Worm (Caenorhabditis elegans) whole organism, L4/young adult: ENCODE measurements around the gene K08D9.6.

Source experiments
- W03F9.2 ChIP-seq: fragments of 150-350 bp; optimal IDR thresholded peaks from 2 replicates; lab custom pipeline; 2014; ENCODE audit warnings: missing biosample characterization, missing genetic modification characterization
- dao-5 ChIP-seq: sonication (generic microtip); optimal IDR thresholded peaks from 2 replicates; lab custom pipeline; 2016; ENCODE audit warnings: missing genotype, missing genetic modification characterization, moderate library complexity, missing compliant biosample characterization
- him-1 ChIP-seq: sonication (generic microtip); optimal IDR thresholded peaks from 2 replicates; lab custom pipeline; 2016; ENCODE audit warnings: missing genotype, missing genetic modification reagents, missing genetic modification characterization, missing compliant biosample characterization

DNA sequence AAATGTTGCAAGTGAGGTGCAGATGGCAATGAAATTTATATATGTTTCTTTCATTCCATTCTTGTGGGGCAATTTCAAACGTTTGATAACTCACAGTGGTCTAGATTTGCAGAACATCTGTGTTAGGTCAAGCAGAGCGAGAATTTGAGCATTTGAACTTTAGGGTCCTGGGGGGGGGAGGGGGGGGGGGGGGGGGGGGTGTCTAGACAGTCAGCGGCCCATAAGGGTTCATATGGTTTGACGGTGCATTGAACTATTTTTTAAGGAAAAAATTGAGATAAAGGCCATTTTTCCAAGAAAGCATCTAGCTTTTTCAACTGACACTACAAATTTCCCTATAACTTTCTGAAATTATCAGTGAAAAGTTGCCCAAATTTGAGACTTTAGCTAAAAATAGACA is 48.9 kb downstream of the K08D9.6 start:
- TF ChIP-seq him-1 (tag; lab: Kevin White, UChicago), result no peak
- no peak for TF ChIP-seq W03F9.2
- no peak for TF ChIP-seq dao-5
